Worm (Caenorhabditis elegans) whole organism, L4/young adult: ENCODE measurements around the gene ceh-14.

Source experiments
- W03F9.2 ChIP-seq: fragments of 150-350 bp; optimal IDR thresholded peaks from 2 replicates; lab custom pipeline; 2014; ENCODE audit warnings: missing biosample characterization, missing genetic modification characterization
- dao-5 ChIP-seq: sonication (generic microtip); optimal IDR thresholded peaks from 2 replicates; lab custom pipeline; 2016; ENCODE audit warnings: missing genotype, missing genetic modification characterization, moderate library complexity, missing compliant biosample characterization
- him-1 ChIP-seq: sonication (generic microtip); optimal IDR thresholded peaks from 2 replicates; lab custom pipeline; 2016; ENCODE audit warnings: missing genotype, missing genetic modification reagents, missing genetic modification characterization, missing compliant biosample characterization

Gene ceh-14

ce11 chrX:7561972-7562371 is 29.4 kb upstream of the ceh-14 start:
- TF ChIP-seq him-1 (tag; lab: Kevin White, UChicago) (no peak), dao-5 (no peak), W03F9.2 (tag; lab: Kevin White, UChicago) (no peak)

ce11 chrX:7558928-7559455 is 26.5 kb upstream of the ceh-14 start, which contains the start of the genes PDB1.1 and F08C6.5:
TSS of gene PDB1.1 (minus strand) at chrX:7559085.
TSS of gene F08C6.5 (plus strand) at chrX:7559405.
- TF ChIP-seq W03F9.2 (tag; lab: Kevin White, UChicago) (no peak), dao-5 (no peak), him-1 (tag; lab: Kevin White, UChicago) (no peak)

- no peak for TF ChIP-seq dao-5
- no peak for TF ChIP-seq W03F9.2 (tag; lab: Kevin White, UChicago)
- no peak for TF ChIP-seq him-1 (tag; lab: Kevin White, UChicago)
Observed at ce11 chrX:7554326-7554725, 21.8 kb upstream of the ceh-14 start, which contains the start of gene F46C8.8. TSS of gene F46C8.8 (minus strand) at chrX:7554426.

- TF ChIP-seq him-1 (tag; lab: Kevin White, UChicago) (no peak), dao-5 (no peak), W03F9.2 (tag; lab: Kevin White, UChicago) (no peak)
Observed at ce11 chrX:7553331-7553730, 20.8 kb upstream of the ceh-14 start.

ce11 chrX:7550452-7550851 is 17.9 kb upstream of the ceh-14 start:
- TF ChIP-seq W03F9.2 (tag; lab: Kevin White, UChicago), result no peak
- no peak for TF ChIP-seq him-1 (tag; lab: Kevin White, UChicago)
- TF ChIP-seq dao-5, result no peak

ce11 chrX:7548158-7548557 is 15.6 kb upstream of the ceh-14 start, which contains the start of gene F46C8.1:
TSS of gene F46C8.1 (plus strand) at chrX:7548458.
- TF ChIP-seq W03F9.2 (tag; lab: Kevin White, UChicago) (no peak), dao-5 (no peak), him-1 (tag; lab: Kevin White, UChicago) (no peak)

- TF ChIP-seq W03F9.2 (tag; lab: Kevin White, UChicago) (no peak), him-1 (tag; lab: Kevin White, UChicago) (no peak), dao-5 (no peak)
Observed at ce11 chrX:7547696-7548095, 15.2 kb upstream of the ceh-14 start.

ce11 chrX:7546509-7546908 is 14.0 kb upstream of the ceh-14 start, which contains the start of gene col-174:
TSS of gene col-174 (plus strand) at chrX:7546809.
- TF ChIP-seq W03F9.2 (tag; lab: Kevin White, UChicago), result no peak
- no peak for TF ChIP-seq him-1 (tag; lab: Kevin White, UChicago)
- no peak for TF ChIP-seq dao-5

- no peak for TF ChIP-seq dao-5
- no peak for TF ChIP-seq him-1 (tag; lab: Kevin White, UChicago)
- TF ChIP-seq W03F9.2 (tag; lab: Kevin White, UChicago), result no peak
Observed at ce11 chrX:7541078-7541477, 8.5 kb upstream of the ceh-14 start.

ce11 chrX:7540033-7540432 is 7.5 kb upstream of the ceh-14 start, which contains the start of gene glb-16:
TSS of gene glb-16 (minus strand) at chrX:7540133.
- TF ChIP-seq him-1 (tag; lab: Kevin White, UChicago) (no peak), dao-5 (no peak), W03F9.2 (tag; lab: Kevin White, UChicago) (no peak)

- no peak for TF ChIP-seq dao-5
- no peak for TF ChIP-seq W03F9.2 (tag; lab: Kevin White, UChicago)
- no peak for TF ChIP-seq him-1 (tag; lab: Kevin White, UChicago)
Observed at ce11 chrX:7537742-7538268, 5.3 kb upstream of the ceh-14 start, which contains the start of gene dpy-7. TSS of gene dpy-7 (minus strand) at chrX:7537792.

- TF ChIP-seq him-1 (tag; lab: Kevin White, UChicago) (no peak), W03F9.2 (tag; lab: Kevin White, UChicago) (no peak), dao-5 (no peak)
Observed at ce11 chrX:7536869-7537268, 4.3 kb upstream of the ceh-14 start.

- TF ChIP-seq W03F9.2 (tag; lab: Kevin White, UChicago) (no peak), dao-5 (no peak), him-1 (tag; lab: Kevin White, UChicago) (no peak)
Observed at ce11 chrX:7534454-7534853, 1.9 kb upstream of the ceh-14 start.

- TF ChIP-seq dao-5 (no peak), him-1 (tag; lab: Kevin White, UChicago) (no peak), W03F9.2 (tag; lab: Kevin White, UChicago) (no peak)
Observed at ce11 chrX:7525271-7525670, 7.3 kb downstream of the ceh-14 start, which contains the start of gene F46C8.3. TSS of gene F46C8.3 (plus strand) at chrX:7525571.
